Worm (Caenorhabditis elegans): ENCODE measurements around the gene hpo-30.
A peak's percentile ranks its signal among the peaks of the same experiment; 100 is the strongest.

The hpo-30 gene

DNA sequence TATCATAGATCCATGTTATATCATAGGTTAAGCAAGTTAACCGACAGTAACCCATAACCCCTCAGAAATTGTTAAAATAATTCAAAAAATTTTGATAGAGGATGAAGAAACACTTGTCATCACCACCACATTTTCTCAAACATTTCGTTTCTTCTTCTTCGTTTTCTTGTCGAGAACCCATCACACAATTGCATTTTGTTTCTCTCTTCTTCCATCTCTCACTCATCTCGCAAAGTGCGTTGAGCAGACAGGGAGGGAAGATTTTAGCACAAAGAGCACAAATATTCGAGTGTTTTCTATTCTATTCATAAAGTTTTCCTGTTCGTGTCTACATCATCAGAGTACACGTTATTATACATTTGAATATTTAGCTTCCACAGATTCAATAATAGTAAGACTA lies 4.3 kb upstream of the hpo-30 start (continued):
- TF ChIP-seq mcd-1 (GFP tag; IDR thresholded peaks at IDR 0.05) (no peak), madf-10 (tag; optimal IDR thresholded peaks at IDR 0.05) (no peak), B0261.1 (tag; optimal IDR thresholded peaks at IDR 0.05) (no peak), bed-2 (GFP tag; IDR thresholded peaks at IDR 0.05) (no peak), nfyb-1 (GFP tag; IDR thresholded peaks at IDR 0.05) (0 out of 2 replicates have a peak, but pooled peaks have one; percentile 44), zfh-2 (GFP tag; conservative IDR thresholded peaks at IDR 0.05) (no peak), lin-40 (tag; optimal IDR thresholded peaks at IDR 0.05) (no peak), attf-6 (GFP tag; IDR thresholded peaks at IDR 0.05) (no peak), F57C9.4 (tag; optimal IDR thresholded peaks at IDR 0.05) (no peak), lin-26 (GFP tag; IDR thresholded peaks at IDR 0.05) (no peak), hlh-26 (GFP tag; conservative IDR thresholded peaks at IDR 0.05) (no peak), B0035.1 (tag; optimal IDR thresholded peaks at IDR 0.05) (no peak), Y95B8A.8 (GFP tag; IDR thresholded peaks at IDR 0.05) (no peak), hmg-1.2 (GFP tag; IDR thresholded peaks at IDR 0.05) (no peak), sdz-38 (tag; optimal IDR thresholded peaks at IDR 0.05) (no peak), madf-8 (GFP tag; conservative IDR thresholded peaks at IDR 0.05) (no peak), lin-54 (GFP tag; optimal IDR thresholded peaks at IDR 0.05) (no peak), ceh-27 (GFP tag; optimal IDR thresholded peaks at IDR 0.05) (peak; percentile 48), aptf-3 (GFP tag; IDR thresholded peaks at IDR 0.05) (no peak), atf-7 (tag; optimal IDR thresholded peaks at IDR 0.05) (no peak), madf-3 (GFP tag; IDR thresholded peaks at IDR 0.05) (no peak), ztf-26 (tag; optimal IDR thresholded peaks at IDR 0.05) (no peak), lir-1 (GFP tag; conservative IDR thresholded peaks at IDR 0.05) (no peak), Y53F4B.3 (GFP tag; IDR thresholded peaks at IDR 0.05) (no peak), ama-1 (optimal IDR thresholded peaks at IDR 0.05) (no peak), ama-1 (GFP tag; optimal IDR thresholded peaks at IDR 0.05) (no peak), ekl-4 (GFP tag; IDR thresholded peaks at IDR 0.05) (peak; percentile 62; the same call in 1 of the 2 replicates), nfya-2 (GFP tag; IDR thresholded peaks at IDR 0.05) (no peak), dpff-1 (tag; optimal IDR thresholded peaks at IDR 0.05) (no peak), let-607 (tag; optimal IDR thresholded peaks at IDR 0.05) (no peak), gei-17 (GFP tag; optimal IDR thresholded peaks at IDR 0.05) (no peak), dpl-1 (GFP tag; optimal IDR thresholded peaks at IDR 0.05) (no peak), hsf-1 (GFP tag; IDR thresholded peaks at IDR 0.05) (peak; percentile 67)

DNA sequence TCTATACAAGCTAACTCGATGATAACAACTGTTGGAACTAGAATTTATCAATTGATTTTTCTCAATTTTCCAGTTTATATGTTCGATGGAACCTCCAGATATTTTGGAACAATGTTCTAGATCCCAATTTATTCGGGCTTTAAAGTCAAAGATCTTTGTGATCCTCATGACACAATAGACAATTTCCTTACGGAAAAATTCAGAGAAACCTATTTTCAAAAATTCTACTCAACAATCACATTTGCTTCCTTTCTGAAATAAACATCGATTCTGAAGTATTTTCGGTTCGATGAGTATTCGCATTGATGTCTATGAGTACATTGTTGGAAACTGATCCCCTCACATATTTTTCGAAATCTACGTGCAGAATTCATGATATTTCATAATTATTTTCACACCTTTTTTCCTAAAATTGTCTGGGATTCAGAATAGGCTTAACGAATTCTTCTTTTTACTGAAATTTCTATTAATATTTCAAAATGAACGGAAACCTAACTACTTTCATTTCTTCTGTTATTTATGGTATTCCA lies 3.1 kb downstream of the hpo-30 start, which contains the start of gene srg-45:
srg-45 (plus strand) TSS at position 480 of the 530 bp plus-strand sequence.
- TF ChIP-seq ztf-26 (tag; optimal IDR thresholded peaks at IDR 0.05) (no peak), bed-2 (GFP tag; IDR thresholded peaks at IDR 0.05) (no peak), lin-26 (GFP tag; IDR thresholded peaks at IDR 0.05) (no peak), hmg-20 (GFP tag; IDR thresholded peaks at IDR 0.05) (no peak), repo-1 (tag; optimal IDR thresholded peaks at IDR 0.05) (peak; percentile 51), F55B11.4 (tag; optimal IDR thresholded peaks at IDR 0.05; ENCODE audit: borderline replicate concordance, insufficient read depth) (no peak), nhr-27 (tag; optimal IDR thresholded peaks at IDR 0.05) (no peak), ceh-100 (GFP tag; IDR thresholded peaks at IDR 0.05) (no peak), rec-8 (tag; optimal IDR thresholded peaks at IDR 0.05) (no peak), F33H1.4 (GFP tag; IDR thresholded peaks at IDR 0.05) (no peak), ama-1 (optimal IDR thresholded peaks at IDR 0.05) (no peak), ama-1 (GFP tag; optimal IDR thresholded peaks at IDR 0.05) (no peak), lin-40 (tag; optimal IDR thresholded peaks at IDR 0.05) (peak; percentile 2), die-1 (tag; optimal IDR thresholded peaks at IDR 0.05) (no peak), nhr-80 (tag; optimal IDR thresholded peaks at IDR 0.05) (no peak), K11D2.4 (GFP tag; IDR thresholded peaks at IDR 0.05) (no peak), aptf-2 (GFP tag; conservative IDR thresholded peaks at IDR 0.05) (no peak), Y67H2A.10 (GFP tag; conservative IDR thresholded peaks at IDR 0.05) (no peak), bed-1 (GFP tag; IDR thresholded peaks at IDR 0.05) (no peak), cebp-1 (GFP tag; IDR thresholded peaks at IDR 0.05) (no peak), cebp-1 (tag; optimal IDR thresholded peaks at IDR 0.05) (peak; percentile 9)
